Worm (Caenorhabditis elegans) whole organism, L1 larva: ENCODE data around the gene nhr-27.
A peak's percentile ranks its signal among the peaks of the same experiment; 100 is the strongest.

Experiments used
- C16A3.4 ChIP-seq: fragments of 150-350 bp; optimal IDR thresholded peaks from 2 replicates; lab custom pipeline; 2014; ENCODE audit warnings: missing biosample characterization, missing genetic modification characterization
- C34B4.2 ChIP-seq: sonication (generic microtip); optimal IDR thresholded peaks from 2 replicates; lab custom pipeline; 2017; ENCODE audit warnings: mild to moderate bottlenecking, missing genetic modification characterization, missing compliant biosample characterization
- F16B12.6 ChIP-seq: fragments of 150-350 bp; optimal IDR thresholded peaks from 2 replicates; lab custom pipeline; 2014; ENCODE audit warnings: missing biosample characterization, missing genetic modification characterization
- alr-1 ChIP-seq: fragments of 200-800 bp; sonication (Bioruptor generic); optimal IDR thresholded peaks from 2 replicates; lab custom pipeline; 2018; ENCODE audit warnings: borderline replicate concordance, mild to moderate bottlenecking, missing genetic modification characterization, missing compliant biosample characterization
- ama-1 ChIP-seq: fragments of 150-350 bp; optimal IDR thresholded peaks from 2 replicates; lab custom pipeline; 2014
- ceh-8 ChIP-seq: fragments of 200-800 bp; sonication (Bioruptor generic); optimal IDR thresholded peaks from 2 replicates; lab custom pipeline; 2018; ENCODE audit warnings: mild to moderate bottlenecking, missing genetic modification characterization, moderate library complexity, missing compliant biosample characterization
- ceh-82 ChIP-seq, 3 experiments: fragments of 150-350 bp in 1 of 3; sonication (generic microtip) in 2 of 3; optimal IDR thresholded peaks; 2 replicates each; lab custom pipeline; 2014 to 2017; ENCODE audit warnings: missing biosample characterization in 3 of 3, missing genetic modification characterization in 3 of 3
- ceh-88 ChIP-seq: fragments of 200-800 bp; sonication (Bioruptor generic); IDR thresholded peaks from 2 replicates; pipeline ENCODE4 v1.3.6; 2022; ENCODE audit warnings: missing genetic modification characterization, missing compliant biosample characterization
- dpl-1 ChIP-seq, 3 experiments: fragments of 150-350 bp in 2 of 3; sonication (generic microtip) in 1 of 3; optimal IDR thresholded peaks; 2 replicates each; lab custom pipeline; 2014 to 2017; ENCODE audit warnings: missing biosample characterization in 3 of 3, missing genetic modification characterization in 3 of 3, missing genetic modification reagents in 3 of 3
- dsc-1 ChIP-seq: sonication (generic microtip); optimal IDR thresholded peaks from 2 replicates; lab custom pipeline; 2016; ENCODE audit warnings: mild to moderate bottlenecking, missing genetic modification characterization, missing compliant biosample characterization
- efl-1 ChIP-seq, 4 experiments: fragments of 150-350 bp; optimal IDR thresholded peaks in 3 of 4; peaks in 1 of 4; 1 replicate in 1 of 4; 2 replicates in 3 of 4; lab custom pipeline; 2014; ENCODE audit warnings: missing biosample characterization in 2 of 4, missing genetic modification characterization in 2 of 4, missing genetic modification reagents in 2 of 4
- egl-13 ChIP-seq: sonication (generic microtip); optimal IDR thresholded peaks from 2 replicates; lab custom pipeline; 2016; ENCODE audit warnings: missing genotype, missing genetic modification reagents, missing genetic modification characterization, missing compliant biosample characterization
- elt-2 ChIP-seq: sonication (generic microtip); optimal IDR thresholded peaks from 2 replicates; lab custom pipeline; 2016; ENCODE audit warnings: missing genetic modification characterization, mild to moderate bottlenecking, inconsistent platforms, missing compliant biosample characterization, missing genetic modification reagents
- elt-3 ChIP-seq, 6 experiments: fragments of 150-350 bp in 1 of 6; sonication (generic microtip); optimal IDR thresholded peaks; 2 replicates each; lab custom pipeline; 2017 to 2018; ENCODE audit warnings: missing biosample characterization in 6 of 6, missing genetic modification characterization in 6 of 6, inconsistent platforms in 1 of 6
- ets-5 ChIP-seq: fragments of 200-800 bp; sonication (Bioruptor generic); IDR thresholded peaks from 2 replicates; pipeline ENCODE4 v1.3.6; 2022; ENCODE audit warnings: missing genetic modification characterization, missing compliant biosample characterization
- fkh-4 ChIP-seq: sonication (generic microtip); optimal IDR thresholded peaks from 2 replicates; lab custom pipeline; 2016; ENCODE audit warnings: missing compliant biosample characterization, missing genetic modification characterization, borderline replicate concordance
- fkh-8 ChIP-seq: sonication (generic microtip); optimal IDR thresholded peaks from 2 replicates; lab custom pipeline; 2016; ENCODE audit warnings: mild to moderate bottlenecking, missing genetic modification characterization, missing compliant biosample characterization
- irx-1 ChIP-seq: sonication (generic microtip); optimal IDR thresholded peaks from 2 replicates; lab custom pipeline; 2016; ENCODE audit warnings: missing genetic modification characterization, missing compliant biosample characterization
- isw-1 ChIP-seq: fragments of 200-800 bp; sonication (Bioruptor generic); IDR thresholded peaks from 2 replicates; pipeline ENCODE4 v1.3.6; 2022; ENCODE audit warnings: missing genetic modification characterization, missing compliant biosample characterization
- jun-1 ChIP-seq: fragments of 150-350 bp; optimal IDR thresholded peaks from 2 replicates; lab custom pipeline; 2014; ENCODE audit warnings: missing biosample characterization, missing genetic modification reagents, missing genetic modification characterization
- lin-13 ChIP-seq: fragments of 150-350 bp; optimal IDR thresholded peaks from 2 replicates; lab custom pipeline; 2014; ENCODE audit warnings: missing biosample characterization, missing genetic modification reagents, missing genetic modification characterization
- lin-14 ChIP-seq: fragments of 200-800 bp; sonication (Bioruptor generic); optimal IDR thresholded peaks from 2 replicates; lab custom pipeline; 2018; ENCODE audit warnings: mild to moderate bottlenecking, missing genetic modification characterization, moderate library complexity, missing compliant biosample characterization
- lin-15B ChIP-seq: fragments of 150-350 bp; sonication (generic microtip); optimal IDR thresholded peaks from 3 replicates; lab custom pipeline; 2014; ENCODE audit warnings: missing biosample characterization, missing genetic modification characterization
- lin-39 ChIP-seq: fragments of 150-350 bp; optimal IDR thresholded peaks from 2 replicates; lab custom pipeline; 2014; ENCODE audit warnings: missing biosample characterization, missing genetic modification reagents, missing genetic modification characterization
- lsy-2 ChIP-seq, 2 experiments: fragments of 150-350 bp; optimal IDR thresholded peaks; 2 replicates each; lab custom pipeline; 2014; ENCODE audit warnings: missing biosample characterization in 2 of 2, missing genetic modification characterization in 2 of 2
- mab-9 ChIP-seq: fragments of 200-800 bp; sonication (Bioruptor generic); IDR thresholded peaks from 2 replicates; pipeline ENCODE4 v1.3.6; 2022; ENCODE audit warnings: missing genetic modification reagents, missing genetic modification characterization, missing compliant biosample characterization
- mdl-1 ChIP-seq, 2 experiments: fragments of 150-350 bp; optimal IDR thresholded peaks; 2 replicates each; lab custom pipeline; 2014 to 2017; ENCODE audit warnings: missing biosample characterization in 2 of 2, missing genetic modification characterization in 2 of 2, inconsistent platforms in 1 of 2
- mef-2 ChIP-seq: fragments of 150-350 bp; optimal IDR thresholded peaks from 2 replicates; lab custom pipeline; 2014; ENCODE audit warnings: missing biosample characterization, missing genetic modification characterization
- mep-1 ChIP-seq: fragments of 150-350 bp; optimal IDR thresholded peaks from 2 replicates; lab custom pipeline; 2014; ENCODE audit warnings: missing biosample characterization, missing genetic modification characterization
- nhr-12 ChIP-seq: sonication (generic microtip); optimal IDR thresholded peaks from 2 replicates; lab custom pipeline; 2017; ENCODE audit warnings: missing biosample characterization, missing genetic modification characterization
- nhr-20 ChIP-seq: sonication (generic microtip); optimal IDR thresholded peaks from 2 replicates; lab custom pipeline; 2016; ENCODE audit warnings: mild to moderate bottlenecking, missing genetic modification characterization, missing compliant biosample characterization
- nhr-28 ChIP-seq: fragments of 150-350 bp; optimal IDR thresholded peaks from 2 replicates; lab custom pipeline; 2014; ENCODE audit warnings: missing biosample characterization, missing genetic modification characterization
- nhr-47 ChIP-seq: sonication (generic microtip); optimal IDR thresholded peaks from 2 replicates; lab custom pipeline; 2016; ENCODE audit warnings: mild to moderate bottlenecking, missing genetic modification characterization, moderate library complexity, missing compliant biosample characterization
- nhr-71 ChIP-seq: sonication (generic microtip); optimal IDR thresholded peaks from 2 replicates; lab custom pipeline; 2016; ENCODE audit warnings: mild to moderate bottlenecking, missing genetic modification characterization, moderate library complexity, missing compliant biosample characterization
- nhr-77 ChIP-seq: fragments of 150-350 bp; optimal IDR thresholded peaks from 2 replicates; lab custom pipeline; 2014; ENCODE audit warnings: missing biosample characterization, missing genetic modification characterization
- nhr-84 ChIP-seq: sonication (generic microtip); optimal IDR thresholded peaks from 2 replicates; lab custom pipeline; 2017; ENCODE audit warnings: missing biosample characterization, missing genetic modification characterization
- pax-3 ChIP-seq: fragments of 200-800 bp; sonication (Bioruptor generic); optimal IDR thresholded peaks from 2 replicates; lab custom pipeline; 2018; ENCODE audit warnings: mild to moderate bottlenecking, missing genetic modification characterization, moderate library complexity, missing compliant biosample characterization
- pqm-1 ChIP-seq: sonication (generic microtip); optimal IDR thresholded peaks from 3 replicates; lab custom pipeline; 2017; ENCODE audit warnings: missing biosample characterization, missing genetic modification characterization
- skn-1 ChIP-seq: fragments of 150-350 bp; optimal IDR thresholded peaks from 2 replicates; lab custom pipeline; 2014; ENCODE audit warnings: missing biosample characterization, missing genetic modification characterization
- swsn-7 ChIP-seq: sonication (generic microtip); optimal IDR thresholded peaks from 2 replicates; lab custom pipeline; 2016; ENCODE audit warnings: missing genetic modification characterization, missing compliant biosample characterization
- tbx-2 ChIP-seq: sonication (generic microtip); optimal IDR thresholded peaks from 2 replicates; lab custom pipeline; 2016; ENCODE audit warnings: missing genetic modification characterization, missing compliant biosample characterization
- unc-130 ChIP-seq: fragments of 150-350 bp; optimal IDR thresholded peaks from 2 replicates; lab custom pipeline; 2017; ENCODE audit warnings: missing biosample characterization, missing genetic modification characterization, inconsistent platforms
- unc-30 ChIP-seq: sonication (generic microtip); optimal IDR thresholded peaks from 2 replicates; lab custom pipeline; 2017; ENCODE audit warnings: missing biosample characterization, missing genetic modification characterization
- unc-86 ChIP-seq: sonication (generic microtip); optimal IDR thresholded peaks from 2 replicates; lab custom pipeline; 2016; ENCODE audit warnings: missing genetic modification characterization, missing compliant biosample characterization
- vab-15 ChIP-seq: sonication (generic microtip); optimal IDR thresholded peaks from 2 replicates; lab custom pipeline; 2017; ENCODE audit warnings: missing genotype, mild to moderate bottlenecking, missing genetic modification characterization, missing compliant biosample characterization
- zip-4 ChIP-seq: fragments of 200-800 bp; sonication (Bioruptor generic); optimal IDR thresholded peaks from 2 replicates; lab custom pipeline; 2018; ENCODE audit warnings: mild to moderate bottlenecking, missing genetic modification characterization, moderate library complexity, missing compliant biosample characterization

nhr-27 gene

ce11 chrX:12702713-12703112 is 105.4 kb downstream of the nhr-27 start:
- peak; percentile 86 for TF ChIP-seq dsc-1 (tag; lab: Kevin White, UChicago)
- TF ChIP-seq nhr-20 (tag; lab: Kevin White, UChicago), result peak; percentile 1
- TF ChIP-seq lsy-2 (tag; optimal IDR thresholded peaks at IDR 0.05; lab: Kevin White, UChicago), result peak in 1 of 2 experiments; percentile 11
- peak; percentile 41 for TF ChIP-seq egl-13
- TF ChIP-seq nhr-84 (tag; lab: Kevin White, UChicago), result no peak
- no peak for TF ChIP-seq tbx-2 (tag; lab: Kevin White, UChicago)
- TF ChIP-seq ceh-8 (GFP tag; lab: Kevin White, UChicago), result peak; percentile 28
- TF ChIP-seq pax-3, result no peak
- peak; percentile 79 for TF ChIP-seq fkh-8 (tag; lab: Kevin White, UChicago)
- TF ChIP-seq nhr-47, result peak; percentile 58
- TF ChIP-seq mef-2 (tag; lab: Kevin White, UChicago), result no peak
- TF ChIP-seq nhr-71, result peak; percentile 62

- TF ChIP-seq ceh-82 (tag; optimal IDR thresholded peaks at IDR 0.05; lab: Kevin White, UChicago) (no peak), lin-14 (GFP tag; lab: Kevin White, UChicago) (no peak), lin-13 (GFP tag; lab: Kevin White, UChicago) (no peak), ets-5 (GFP tag; lab: Robert Waterston, UW) (no peak), elt-3 (tag; optimal IDR thresholded peaks at IDR 0.05; lab: Kevin White, UChicago) (no peak), C34B4.2 (tag; lab: Kevin White, UChicago) (no peak), lin-15B (no peak), alr-1 (tag; lab: Kevin White, UChicago) (no peak), ama-1 (no peak), zip-4 (GFP tag; lab: Kevin White, UChicago) (no peak), F16B12.6 (tag; lab: Kevin White, UChicago) (no peak)
These were observed 106.2 kb downstream of the nhr-27 start, which contains the start of gene nhr-214 for ce11 chrX:12701963-12702362. Gene nhr-214, minus strand, starts transcription at chrX:12702063.

ce11 chrX:12700456-12700855 is 107.7 kb downstream of the nhr-27 start, which contains the start of gene nhr-26:
Gene nhr-26, minus strand, starts transcription at chrX:12700465.
- peak; percentile 33 for TF ChIP-seq egl-13
- peak; percentile 58 for TF ChIP-seq fkh-8 (tag; lab: Kevin White, UChicago)
- no peak for TF ChIP-seq nhr-77 (tag; lab: Kevin White, UChicago)
- TF ChIP-seq nhr-47, result peak; percentile 32
- TF ChIP-seq vab-15 (tag; lab: Kevin White, UChicago), result no peak
- TF ChIP-seq dpl-1 (GFP tag; optimal IDR thresholded peaks at IDR 0.05; lab: Kevin White, UChicago), result no peak
- peak; percentile 30 for TF ChIP-seq pax-3
- no peak for TF ChIP-seq zip-4 (GFP tag; lab: Kevin White, UChicago)
- no peak for TF ChIP-seq isw-1 (GFP tag; lab: Robert Waterston, UW)
- TF ChIP-seq swsn-7, result no peak
- no peak for TF ChIP-seq ama-1
- no peak for TF ChIP-seq nhr-84 (tag; lab: Kevin White, UChicago)
- TF ChIP-seq nhr-71, result peak; percentile 43
- no peak for TF ChIP-seq lin-39 (tag; lab: Kevin White, UChicago)
- TF ChIP-seq dsc-1 (tag; lab: Kevin White, UChicago), result peak; percentile 92
- no peak for TF ChIP-seq unc-86 (tag; lab: Kevin White, UChicago)
- TF ChIP-seq unc-30 (tag; lab: Kevin White, UChicago), result no peak
- no peak for TF ChIP-seq fkh-4 (tag; lab: Kevin White, UChicago)

ce11 chrX:12693150-12693589 is 114.9 kb downstream of the nhr-27 start:
- TF ChIP-seq irx-1 (no peak), jun-1 (tag; lab: Kevin White, UChicago) (no peak), mab-9 (GFP tag; lab: Robert Waterston, UW) (no peak), skn-1 (no peak), pqm-1 (tag; lab: Kevin White, UChicago) (no peak), lin-14 (GFP tag; lab: Kevin White, UChicago) (no peak), mep-1 (tag; lab: Kevin White, UChicago) (no peak), elt-3 (tag; optimal IDR thresholded peaks at IDR 0.05; lab: Kevin White, UChicago) (no peak), alr-1 (tag; lab: Kevin White, UChicago) (no peak), efl-1 (optimal IDR thresholded peaks at IDR 0.05; lab: Kevin White, UChicago) (no peak), efl-1 (GFP tag; optimal IDR thresholded peaks at IDR 0.05 in 1 of 2; lab: Kevin White, UChicago) (no peak), C16A3.4 (no peak), nhr-71 (peak; percentile 6), nhr-28 (no peak), lin-13 (GFP tag; lab: Kevin White, UChicago) (no peak), unc-130 (tag; lab: Kevin White, UChicago) (no peak), mdl-1 (tag; optimal IDR thresholded peaks at IDR 0.05; lab: Kevin White, UChicago) (no peak), elt-2 (tag; lab: Kevin White, UChicago) (no peak), nhr-47 (peak; percentile 21), nhr-12 (tag; lab: Kevin White, UChicago) (no peak), ceh-88 (no peak), vab-15 (tag; lab: Kevin White, UChicago) (no peak)
